Fruit fly (Drosophila melanogaster) whole organism, embryonic: Measurements from ENCODE around the gene CG1299.

Experiments
- CG10147 ChIP-seq: fragments of 200-800 bp; sonication (Bioruptor generic); optimal IDR thresholded peaks from 2 replicates; lab custom pipeline; 2019; ENCODE audit warnings: missing biosample characterization, mild to moderate bottlenecking, missing genetic modification characterization, moderate library complexity
- CG10321 ChIP-seq: fragments of 200-800 bp; sonication (Bioruptor generic); IDR thresholded peaks from 2 replicates; pipeline ENCODE4 v1.3.6; 2022; ENCODE audit warnings: missing biosample characterization, missing genetic modification characterization
- CG11093 ChIP-seq: fragments of 200-800 bp; sonication (Bioruptor generic); IDR thresholded peaks from 3 replicates; pipeline ENCODE4 v1.3.6; 2022; ENCODE audit warnings: missing biosample characterization, missing genetic modification characterization
- CG11456 ChIP-seq: fragments of 200-800 bp; sonication (Bioruptor generic); IDR thresholded peaks from 3 replicates; pipeline ENCODE4 v1.3.6; 2022; ENCODE audit warnings: missing biosample characterization, missing genetic modification characterization
- CG11695 ChIP-seq: fragments of 200-800 bp; sonication (Bioruptor generic); IDR thresholded peaks from 3 replicates; pipeline ENCODE4 v1.3.6; 2022; ENCODE audit warnings: missing biosample characterization, missing genetic modification characterization
- CG13296 ChIP-seq: fragments of 200-800 bp; sonication (Bioruptor generic); optimal IDR thresholded peaks from 3 replicates; lab custom pipeline; 2018; ENCODE audit warnings: missing biosample characterization, mild to moderate bottlenecking, missing genetic modification characterization
- CG15601 ChIP-seq: fragments of 200-800 bp; sonication (Bioruptor generic); optimal IDR thresholded peaks from 3 replicates; lab custom pipeline; 2019; ENCODE audit warnings: missing biosample characterization, mild to moderate bottlenecking, missing genetic modification characterization, moderate library complexity
- CG18619 ChIP-seq: fragments of 200-800 bp; sonication (Bioruptor generic); optimal IDR thresholded peaks from 3 replicates; lab custom pipeline; 2017; ENCODE audit warnings: missing biosample characterization, mild to moderate bottlenecking, missing genetic modification characterization
- CG2120 ChIP-seq: fragments of 200-800 bp; sonication (Bioruptor generic); optimal IDR thresholded peaks from 3 replicates; lab custom pipeline; 2016; ENCODE audit warnings: missing biosample characterization, missing genetic modification characterization
- CG31441 ChIP-seq: fragments of 200-800 bp; sonication (Bioruptor generic); IDR thresholded peaks from 2 replicates; pipeline ENCODE4 v1.3.6; 2022; ENCODE audit warnings: missing biosample characterization, missing genetic modification characterization
- CG32767 ChIP-seq: fragments of 200-800 bp; sonication (Bioruptor generic); IDR thresholded peaks from 2 replicates; pipeline ENCODE4 v1.3.6; 2022; ENCODE audit warnings: missing biosample characterization, missing genetic modification characterization
- CG4282 ChIP-seq: fragments of 200-800 bp; sonication (Bioruptor generic); optimal IDR thresholded peaks from 2 replicates; lab custom pipeline; 2016; ENCODE audit warnings: missing biosample characterization, missing genetic modification characterization
- CG4424 ChIP-seq: fragments of 200-800 bp; sonication (Bioruptor generic); optimal IDR thresholded peaks from 3 replicates; lab custom pipeline; 2016; ENCODE audit warnings: missing biosample characterization, missing genetic modification characterization
- CG6254 ChIP-seq: fragments of 200-800 bp; sonication (Bioruptor generic); optimal IDR thresholded peaks from 3 replicates; lab custom pipeline; 2017; ENCODE audit warnings: mild to moderate bottlenecking, missing biosample characterization, missing genetic modification reagents, missing genetic modification characterization
- CG7357 ChIP-seq: fragments of 200-800 bp; sonication (Bioruptor generic); IDR thresholded peaks from 3 replicates; pipeline ENCODE4 v1.3.6; 2022; ENCODE audit warnings: missing biosample characterization, missing genetic modification characterization
- CG7372 ChIP-seq: fragments of 200-800 bp; sonication (Bioruptor generic); IDR thresholded peaks from 2 replicates; pipeline ENCODE4 v1.3.6; 2022; ENCODE audit warnings: missing biosample characterization, missing genetic modification characterization
- CG7839 ChIP-seq: fragments of 200-800 bp; sonication (Bioruptor generic); optimal IDR thresholded peaks from 3 replicates; lab custom pipeline; 2018; ENCODE audit warnings: missing biosample characterization, mild to moderate bottlenecking, missing genetic modification characterization, moderate library complexity
- CG8290 ChIP-seq, 3 experiments: fragments of 200-800 bp; sonication (Bioruptor generic); optimal IDR thresholded peaks; 2 replicates each; lab custom pipeline; 2016 to 2019; ENCODE audit warnings: missing biosample characterization in 3 of 3, missing genetic modification characterization in 3 of 3, mild to moderate bottlenecking in 2 of 3, moderate library complexity in 1 of 3
- Camta ChIP-seq: fragments of 200-800 bp; sonication (Bioruptor generic); optimal IDR thresholded peaks from 2 replicates; lab custom pipeline; 2016; ENCODE audit warnings: missing biosample characterization, missing genetic modification characterization
- D ChIP-seq, 2 experiments: fragments of 200-800 bp in 1 of 2; fragments of >200 bp in 1 of 2; sonication (Bioruptor generic) in 1 of 2; optimal IDR thresholded peaks; 2 replicates in 1 of 2; 3 replicates in 1 of 2; lab custom pipeline; 2017; ENCODE audit warnings: mild to moderate bottlenecking in 1 of 2, missing biosample characterization in 1 of 2, missing genetic modification characterization in 1 of 2, missing genetic modification reagents in 1 of 2
- Dad ChIP-seq: fragments of 200-800 bp; sonication (Bioruptor generic); optimal IDR thresholded peaks from 3 replicates; lab custom pipeline; 2016; ENCODE audit warnings: missing biosample characterization, missing genetic modification characterization
- Dbx ChIP-seq: fragments of 200-800 bp; sonication (Bioruptor generic); IDR thresholded peaks from 3 replicates; pipeline ENCODE4 v1.3.6; 2022; ENCODE audit warnings: missing biosample characterization, missing genetic modification characterization
- Doc2 ChIP-seq: fragments of 200-800 bp; sonication (Bioruptor generic); IDR thresholded peaks from 2 replicates; pipeline ENCODE4 v1.3.6; 2022; ENCODE audit warnings: missing biosample characterization, missing genetic modification characterization
- Dref ChIP-seq: fragments of 200-800 bp; sonication (Bioruptor generic); IDR thresholded peaks from 2 replicates; pipeline ENCODE4 v1.3.6; 2022; ENCODE audit warnings: missing biosample characterization, missing genetic modification characterization
- Elba2 ChIP-seq: fragments of 200-800 bp; sonication (Bioruptor generic); optimal IDR thresholded peaks from 3 replicates; lab custom pipeline; 2016; ENCODE audit warnings: missing biosample characterization, missing genetic modification characterization
- Mes4 ChIP-seq: fragments of 200-800 bp; sonication (Bioruptor generic); optimal IDR thresholded peaks from 2 replicates; lab custom pipeline; 2016; ENCODE audit warnings: missing biosample characterization, missing genetic modification characterization
- NK7.1 ChIP-seq: fragments of 200-800 bp; sonication (Bioruptor generic); optimal IDR thresholded peaks from 3 replicates; lab custom pipeline; 2016; ENCODE audit warnings: missing biosample characterization, missing genetic modification characterization
- NfI ChIP-seq: fragments of 200-800 bp; sonication (Bioruptor generic); optimal IDR thresholded peaks from 3 replicates; lab custom pipeline; 2018; ENCODE audit warnings: missing biosample characterization, mild to moderate bottlenecking, missing genetic modification characterization, moderate library complexity
- Opbp ChIP-seq: fragments of 200-800 bp; sonication (Bioruptor generic); IDR thresholded peaks from 3 replicates; pipeline ENCODE4 v1.3.6; 2022; ENCODE audit warnings: missing biosample characterization, missing genetic modification characterization; ENCODE audit not compliant: partially characterized antibody
- Six4 ChIP-seq: fragments of 200-800 bp; sonication (Bioruptor generic); optimal IDR thresholded peaks from 2 replicates; lab custom pipeline; 2016; ENCODE audit warnings: missing biosample characterization, missing genetic modification characterization
- ab ChIP-seq: fragments of 200-800 bp; sonication (Bioruptor generic); optimal IDR thresholded peaks from 2 replicates; lab custom pipeline; 2016; ENCODE audit warnings: missing biosample characterization, missing genetic modification characterization
- ap ChIP-seq: fragments of 200-800 bp; sonication (Bioruptor generic); IDR thresholded peaks from 2 replicates; pipeline ENCODE4 v1.3.6; 2022; ENCODE audit warnings: missing biosample characterization, missing genetic modification characterization
- bab2 ChIP-seq: fragments of 200-800 bp; sonication (Bioruptor generic); optimal IDR thresholded peaks from 2 replicates; lab custom pipeline; 2016; ENCODE audit warnings: missing biosample characterization, missing genetic modification characterization
- br ChIP-seq: fragments of >200 bp; optimal IDR thresholded peaks from 2 replicates; lab custom pipeline; 2017
- chinmo ChIP-seq: fragments of 200-800 bp; sonication (Bioruptor generic); IDR thresholded peaks from 4 replicates; pipeline ENCODE4 v1.3.6; 2022; ENCODE audit warnings: missing biosample characterization, missing genetic modification characterization; ENCODE audit not compliant: partially characterized antibody
- corto ChIP-seq: fragments of 200-800 bp; sonication (Bioruptor generic); optimal IDR thresholded peaks from 2 replicates; lab custom pipeline; 2016; ENCODE audit warnings: missing biosample characterization, mild to moderate bottlenecking, missing genetic modification characterization, moderate library complexity
- esg ChIP-seq: fragments of 200-800 bp; sonication (Bioruptor generic); conservative IDR thresholded peaks from 2 replicates; pipeline ENCODE4 v1.3.6; 2022; ENCODE audit warnings: missing biosample characterization, missing genetic modification characterization
- ftz-f1 ChIP-seq: fragments of 200-800 bp; sonication (Bioruptor generic); optimal IDR thresholded peaks from 2 replicates; lab custom pipeline; 2016; ENCODE audit warnings: missing biosample characterization, missing genetic modification characterization
- hth ChIP-seq: fragments of >200 bp; optimal IDR thresholded peaks from 2 replicates; lab custom pipeline; 2017; ENCODE audit warnings: inconsistent platforms
- lbe ChIP-seq: fragments of 200-800 bp; sonication (Bioruptor generic); optimal IDR thresholded peaks from 2 replicates; lab custom pipeline; 2016; ENCODE audit warnings: missing biosample characterization, mild to moderate bottlenecking, missing genetic modification characterization
- mld ChIP-seq: fragments of 200-800 bp; sonication (Bioruptor generic); IDR thresholded peaks from 3 replicates; pipeline ENCODE4 v1.3.6; 2022; ENCODE audit warnings: missing biosample characterization, missing genetic modification characterization; ENCODE audit not compliant: partially characterized antibody
- nom ChIP-seq: fragments of 200-800 bp; sonication (Bioruptor generic); optimal IDR thresholded peaks from 2 replicates; lab custom pipeline; 2017; ENCODE audit warnings: missing biosample characterization, missing genetic modification characterization, mild to moderate bottlenecking, moderate library complexity, missing genetic modification reagents
- pita ChIP-seq: fragments of 200-800 bp; sonication (Bioruptor generic); optimal IDR thresholded peaks from 2 replicates; lab custom pipeline; 2017; ENCODE audit warnings: missing biosample characterization, mild to moderate bottlenecking, missing genetic modification characterization
- so ChIP-seq: fragments of 200-800 bp; sonication (Bioruptor generic); IDR thresholded peaks from 3 replicates; pipeline ENCODE4 v1.3.6; 2022; ENCODE audit warnings: missing biosample characterization, missing genetic modification characterization
- sob ChIP-seq: fragments of 200-800 bp; sonication (Bioruptor generic); IDR thresholded peaks from 2 replicates; pipeline ENCODE4 v1.3.6; 2022; ENCODE audit warnings: missing biosample characterization, missing genetic modification characterization
- ssp ChIP-seq: fragments of 200-800 bp; sonication (Bioruptor generic); IDR thresholded peaks from 2 replicates; pipeline ENCODE4 v1.3.6; 2022; ENCODE audit warnings: missing biosample characterization, missing genetic modification characterization
- tap ChIP-seq: fragments of 200-800 bp; optimal IDR thresholded peaks from 3 replicates; lab custom pipeline; 2019; ENCODE audit warnings: missing biosample characterization, mild to moderate bottlenecking, missing genetic modification characterization, moderate library complexity
- tio ChIP-seq: fragments of 200-800 bp; sonication (Bioruptor generic); optimal IDR thresholded peaks from 2 replicates; lab custom pipeline; 2017; ENCODE audit warnings: missing biosample characterization, missing genetic modification characterization, inconsistent platforms
- unc-4 ChIP-seq: fragments of 200-800 bp; sonication (Bioruptor generic); IDR thresholded peaks from 2 replicates; pipeline ENCODE4 v1.3.6; 2022; ENCODE audit warnings: missing biosample characterization, missing genetic modification characterization; ENCODE audit not compliant: partially characterized antibody
- zfh1 ChIP-seq: fragments of 200-800 bp; sonication (Bioruptor generic); IDR thresholded peaks from 3 replicates; pipeline ENCODE4 v1.3.6; 2022; ENCODE audit warnings: missing biosample characterization, missing genetic modification characterization

Gene CG1299

dm6 chr3L:4138804-4139521, 9.5 kb upstream of the CG1299 start, which contains the start of the genes Rop and Ras64B (continued):
- TF ChIP-seq chinmo (GFP tag; lab: Robert Waterston, UW) = 0 out of 4 replicates have a peak, but pooled peaks have one; percentile 63
- TF ChIP-seq mld (GFP tag; lab: Robert Waterston, UW) = peak; percentile 52; the same call in 1 of the 3 replicates
- TF ChIP-seq zfh1 = no peak
- no peak for TF ChIP-seq ap (GFP tag; lab: Robert Waterston, UW)
- peak; percentile 47 for TF ChIP-seq Dad (GFP tag; lab: Kevin White, UChicago)
- TF ChIP-seq NfI = peak; percentile 3
- peak; percentile 56; the same call in 1 of the 2 replicates for TF ChIP-seq CG32767 (GFP tag; lab: Robert Waterston, UW)
- TF ChIP-seq ssp (GFP tag; lab: Robert Waterston, UW) = no peak
- TF ChIP-seq br (lab: Kevin White, UChicago) = no peak
- no peak for TF ChIP-seq CG6254 (GFP tag; lab: Kevin White, UChicago)
- no peak for TF ChIP-seq CG11093
- no peak for TF ChIP-seq ab (GFP tag; lab: Kevin White, UChicago)
- no peak for TF ChIP-seq Mes4 (GFP tag; lab: Kevin White, UChicago)
- TF ChIP-seq CG18619 (GFP tag; lab: Kevin White, UChicago) = no peak
- TF ChIP-seq corto (GFP tag; lab: Kevin White, UChicago) = no peak
- TF ChIP-seq CG8290 (GFP tag; optimal IDR thresholded peaks at IDR 0.05; lab: Kevin White, UChicago) = peak; percentile 53
- peak in 1 of 2 experiments; percentile 84 for TF ChIP-seq CG8290 (tag; optimal IDR thresholded peaks at IDR 0.05; lab: Kevin White, UChicago)
- no peak for TF ChIP-seq CG7372 (GFP tag; lab: Robert Waterston, UW)
- no peak for TF ChIP-seq CG11695 (GFP tag; lab: Robert Waterston, UW)
- TF ChIP-seq pita (GFP tag; lab: Kevin White, UChicago) = peak; percentile 71
- TF ChIP-seq Dref (GFP tag; lab: Robert Waterston, UW) = peak; percentile 98
- TF ChIP-seq Elba2 = no peak
- TF ChIP-seq CG10321 = no peak
- TF ChIP-seq D (optimal IDR thresholded peaks at IDR 0.05; lab: Kevin White, UChicago) = no peak
- TF ChIP-seq D (GFP tag; optimal IDR thresholded peaks at IDR 0.05; lab: Kevin White, UChicago) = no peak
- peak; percentile 33 for TF ChIP-seq CG10147 (GFP tag; lab: Kevin White, UChicago)
- TF ChIP-seq CG31441 = peak; percentile 30; the same call in 1 of the 2 replicates
- peak; percentile 96 for TF ChIP-seq ftz-f1 (GFP tag; lab: Kevin White, UChicago)
- no peak for TF ChIP-seq bab2 (GFP tag; lab: Kevin White, UChicago)
- no peak for TF ChIP-seq hth (lab: Kevin White, UChicago)
- TF ChIP-seq Camta (GFP tag; lab: Kevin White, UChicago) = no peak
- TF ChIP-seq so (GFP tag; lab: Robert Waterston, UW) = peak; percentile 36; the same call in 1 of the 3 replicates
- TF ChIP-seq CG11456 (GFP tag; lab: Robert Waterston, UW) = no peak
- no peak; the same call in none of the 2 replicates for TF ChIP-seq sob (GFP tag; lab: Robert Waterston, UW)
- TF ChIP-seq CG4282 (GFP tag; lab: Kevin White, UChicago) = no peak
- peak; percentile 89 for TF ChIP-seq unc-4 (GFP tag; lab: Robert Waterston, UW)
- TF ChIP-seq Opbp (GFP tag; lab: Robert Waterston, UW) = peak; percentile 92
- TF ChIP-seq Dbx = peak; percentile 19; the same call in 1 of the 3 replicates
- peak; percentile 47 for TF ChIP-seq CG2120 (GFP tag; lab: Kevin White, UChicago)
- TF ChIP-seq lbe = no peak
- no peak for TF ChIP-seq nom
- TF ChIP-seq tio (GFP tag; lab: Kevin White, UChicago) = no peak
- no peak for TF ChIP-seq CG7839 (tag; lab: Kevin White, UChicago)
- peak; percentile 42 for TF ChIP-seq CG15601 (tag; lab: Kevin White, UChicago)
- no peak for TF ChIP-seq Doc2 (GFP tag; lab: Robert Waterston, UW)
- TF ChIP-seq Six4 (GFP tag; lab: Kevin White, UChicago) = no peak
- TF ChIP-seq NK7.1 (GFP tag; lab: Kevin White, UChicago) = peak; percentile 20
- no peak for TF ChIP-seq CG4424 (GFP tag; lab: Kevin White, UChicago)
- no peak for TF ChIP-seq CG7357
- no peak for TF ChIP-seq tap
- TF ChIP-seq CG13296 = no peak
- TF ChIP-seq esg (GFP tag; lab: Robert Waterston, UW) = no peak
